Fruit fly (Drosophila melanogaster) S2 (cell line): ENCODE measurements around the gene Paf-AHalpha.

Source experiments
- CG8478 ChIP-seq: fragments of >200 bp; optimal IDR thresholded peaks from 2 replicates; lab custom pipeline; 2018
- CTCF ChIP-seq, 2 experiments: fragments of >200 bp; optimal IDR thresholded peaks; 2 replicates each; lab custom pipeline; 2018

Gene Paf-AHalpha

dm6 chrX:15761298-15761640 lies 24.1 kb downstream of the Paf-AHalpha start:
- TF ChIP-seq CG8478 (lab: Kevin White, UChicago) = no peak
- TF ChIP-seq CTCF (optimal IDR thresholded peaks at IDR 0.05; lab: Kevin White, UChicago) = no peak

dm6 chrX:15760447-15761297 lies 24.7 kb downstream of the Paf-AHalpha start, which contains the start of the genes Graf and mRpL3:
Gene Graf, minus strand, starts transcription at chrX:15760733.
Gene mRpL3, plus strand, starts transcription at chrX:15761248.
- peak in 1 of 2 experiments; percentile 21 for TF ChIP-seq CTCF (optimal IDR thresholded peaks at IDR 0.05; lab: Kevin White, UChicago)
- no peak for TF ChIP-seq CG8478 (lab: Kevin White, UChicago)

dm6 chrX:15759752-15760446 lies 25.5 kb downstream of the Paf-AHalpha start:
- TF ChIP-seq CTCF (optimal IDR thresholded peaks at IDR 0.05; lab: Kevin White, UChicago) (no peak), CG8478 (lab: Kevin White, UChicago) (no peak)

dm6 chrX:15758692-15759240 lies 26.6 kb downstream of the Paf-AHalpha start:
- TF ChIP-seq CTCF (optimal IDR thresholded peaks at IDR 0.05; lab: Kevin White, UChicago) (no peak), CG8478 (lab: Kevin White, UChicago) (no peak)

dm6 chrX:15756018-15756417 lies 29.4 kb downstream of the Paf-AHalpha start, which contains the start of gene CG8260:
Gene CG8260, plus strand, starts transcription at chrX:15756318.
- TF ChIP-seq CTCF (optimal IDR thresholded peaks at IDR 0.05; lab: Kevin White, UChicago) (no peak), CG8478 (lab: Kevin White, UChicago) (no peak)

- no peak for TF ChIP-seq CG8478 (lab: Kevin White, UChicago)
- TF ChIP-seq CTCF (optimal IDR thresholded peaks at IDR 0.05; lab: Kevin White, UChicago) = peak in 1 of 2 experiments; percentile 45
Measured at dm6 chrX:15748945-15749344, 36.4 kb downstream of the Paf-AHalpha start, which contains the start of gene Mvd. Gene Mvd, plus strand, starts transcription at chrX:15749166.

- TF ChIP-seq CTCF (optimal IDR thresholded peaks at IDR 0.05; lab: Kevin White, UChicago) = no peak
- TF ChIP-seq CG8478 (lab: Kevin White, UChicago) = no peak
Measured at dm6 chrX:15746682-15747196, 38.6 kb downstream of the Paf-AHalpha start.

dm6 chrX:15745905-15746681 lies 39.3 kb downstream of the Paf-AHalpha start, which contains the start of the genes CG8944 and CCT6:
Gene CG8944, minus strand, starts transcription at chrX:15746231.
Gene CCT6, plus strand, starts transcription at chrX:15746648.
- TF ChIP-seq CG8478 (lab: Kevin White, UChicago) = no peak
- no peak for TF ChIP-seq CTCF (optimal IDR thresholded peaks at IDR 0.05; lab: Kevin White, UChicago)

- TF ChIP-seq CG8478 (lab: Kevin White, UChicago) (no peak), CTCF (optimal IDR thresholded peaks at IDR 0.05; lab: Kevin White, UChicago) (no peak)
Measured at dm6 chrX:15740881-15741280, 44.5 kb downstream of the Paf-AHalpha start.

- TF ChIP-seq CTCF (optimal IDR thresholded peaks at IDR 0.05; lab: Kevin White, UChicago) (no peak), CG8478 (lab: Kevin White, UChicago) (no peak)
Measured at dm6 chrX:15740288-15740726, 45.1 kb downstream of the Paf-AHalpha start.

- no peak for TF ChIP-seq CTCF (optimal IDR thresholded peaks at IDR 0.05; lab: Kevin White, UChicago)
- no peak for TF ChIP-seq CG8478 (lab: Kevin White, UChicago)
Measured at dm6 chrX:15738890-15739550, 46.4 kb downstream of the Paf-AHalpha start, which contains the start of the genes CG11679 and CG8206. Gene CG11679, minus strand, starts transcription at chrX:15738954. Gene CG8206, plus strand, starts transcription at chrX:15739230.

- TF ChIP-seq CG8478 (lab: Kevin White, UChicago) (no peak), CTCF (optimal IDR thresholded peaks at IDR 0.05; lab: Kevin White, UChicago) (no peak)
Measured at dm6 chrX:15737110-15737509, 48.3 kb downstream of the Paf-AHalpha start, which contains the start of gene Arp6. Gene Arp6, minus strand, starts transcription at chrX:15737120.
